Worm (Caenorhabditis elegans): Measurements from ENCODE around the gene ZK1290.14.

Gene ZK1290.14

DNA sequence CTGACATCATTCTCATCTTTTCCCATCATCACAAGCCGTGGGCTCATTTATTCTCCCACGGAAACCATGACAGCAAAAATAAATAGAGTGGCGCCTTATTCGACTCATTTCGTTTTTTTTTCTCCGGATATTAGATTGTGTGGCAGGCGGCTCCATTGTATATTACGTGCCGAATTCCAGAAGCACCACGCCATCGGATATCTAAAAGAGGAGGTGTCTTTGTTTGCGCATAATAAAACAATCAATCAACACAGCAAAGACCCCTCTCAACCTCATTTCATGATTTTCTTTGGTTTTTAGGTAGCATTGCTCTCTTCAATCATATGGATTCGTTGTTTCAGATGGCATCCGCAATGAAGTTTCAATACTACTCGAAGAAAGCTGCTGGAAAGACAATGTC lies 6.4 kb downstream of the ZK1290.14 start, which contains the start of gene tph-1:
TSS of gene tph-1 (plus strand) at position 301 of the 400 bp plus-strand sequence.
- TF ChIP-seq tab-1 (GFP tag; IDR thresholded peaks at IDR 0.05) (no peak), cog-1 (tag; optimal IDR thresholded peaks at IDR 0.05) (no peak), ztf-23 (GFP tag; IDR thresholded peaks at IDR 0.05) (no peak), med-1 (GFP tag; optimal IDR thresholded peaks at IDR 0.05; ENCODE audit: insufficient read depth) (no peak), klf-2 (GFP tag; conservative IDR thresholded peaks at IDR 0.05) (no peak), ref-1 (GFP tag; conservative IDR thresholded peaks at IDR 0.05) (no peak), ztf-29 (GFP tag; IDR thresholded peaks at IDR 0.05) (no peak), T22C8.4 (GFP tag; IDR thresholded peaks at IDR 0.05) (no peak), flt-1 (GFP tag; IDR thresholded peaks at IDR 0.05) (no peak)

DNA sequence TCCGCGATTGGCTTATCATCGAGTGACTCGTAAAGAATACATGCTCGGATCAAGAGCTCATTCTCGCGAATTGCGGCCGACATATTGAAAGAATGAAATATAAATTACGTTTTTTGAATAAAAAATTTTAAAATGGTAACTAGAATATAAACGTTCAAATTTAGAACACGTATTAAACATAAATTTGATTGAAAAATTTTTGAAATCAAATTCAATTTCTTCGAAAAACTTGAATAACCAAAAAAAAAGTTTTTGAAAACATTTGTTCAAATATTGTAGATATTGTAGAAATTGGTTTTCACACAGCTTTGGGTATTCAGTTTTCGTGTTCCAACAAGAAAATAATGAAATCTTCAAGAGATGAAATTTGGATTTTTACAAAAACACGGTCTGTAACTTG lies 7.3 kb downstream of the ZK1290.14 start, which contains the start of gene fbxa-224:
TSS of gene fbxa-224 (minus strand) at position 101 of the 400 bp plus-strand sequence.
- no peak for TF ChIP-seq ztf-23 (GFP tag; IDR thresholded peaks at IDR 0.05)
- no peak for TF ChIP-seq T22C8.4 (GFP tag; IDR thresholded peaks at IDR 0.05)
- TF ChIP-seq flt-1 (GFP tag; IDR thresholded peaks at IDR 0.05) = no peak
- TF ChIP-seq tab-1 (GFP tag; IDR thresholded peaks at IDR 0.05) = no peak
- TF ChIP-seq cog-1 (tag; optimal IDR thresholded peaks at IDR 0.05) = no peak
- TF ChIP-seq klf-2 (GFP tag; conservative IDR thresholded peaks at IDR 0.05) = no peak
- no peak for TF ChIP-seq med-1 (GFP tag; optimal IDR thresholded peaks at IDR 0.05; ENCODE audit: insufficient read depth)
- no peak for TF ChIP-seq ref-1 (GFP tag; conservative IDR thresholded peaks at IDR 0.05)
- TF ChIP-seq ztf-29 (GFP tag; IDR thresholded peaks at IDR 0.05) = no peak

DNA sequence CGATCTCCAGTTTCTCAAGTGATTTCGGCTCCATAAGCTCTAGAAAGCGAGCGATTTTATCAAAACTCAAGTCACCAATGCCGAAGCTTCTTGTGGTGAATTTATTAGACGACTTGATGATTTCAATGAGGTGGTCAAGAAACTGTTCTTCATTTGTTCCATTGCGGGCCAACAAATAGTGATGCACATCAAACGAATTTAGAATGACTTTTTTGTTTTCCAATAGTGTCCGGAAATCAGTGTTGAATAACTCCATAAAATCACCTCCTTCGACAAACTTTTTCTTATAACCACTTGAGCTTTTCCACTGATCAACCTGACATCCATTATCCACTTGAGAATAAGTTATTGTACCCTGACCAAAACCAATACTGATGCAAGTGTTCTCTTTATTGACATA lies 8.1 kb downstream of the ZK1290.14 start:
- TF ChIP-seq klf-2 (GFP tag; conservative IDR thresholded peaks at IDR 0.05) (no peak), tab-1 (GFP tag; IDR thresholded peaks at IDR 0.05) (no peak), T22C8.4 (GFP tag; IDR thresholded peaks at IDR 0.05) (no peak), ref-1 (GFP tag; conservative IDR thresholded peaks at IDR 0.05) (no peak), cog-1 (tag; optimal IDR thresholded peaks at IDR 0.05) (no peak), ztf-23 (GFP tag; IDR thresholded peaks at IDR 0.05) (no peak), ztf-29 (GFP tag; IDR thresholded peaks at IDR 0.05) (no peak), flt-1 (GFP tag; IDR thresholded peaks at IDR 0.05) (no peak), med-1 (GFP tag; optimal IDR thresholded peaks at IDR 0.05; ENCODE audit: insufficient read depth) (no peak)

DNA sequence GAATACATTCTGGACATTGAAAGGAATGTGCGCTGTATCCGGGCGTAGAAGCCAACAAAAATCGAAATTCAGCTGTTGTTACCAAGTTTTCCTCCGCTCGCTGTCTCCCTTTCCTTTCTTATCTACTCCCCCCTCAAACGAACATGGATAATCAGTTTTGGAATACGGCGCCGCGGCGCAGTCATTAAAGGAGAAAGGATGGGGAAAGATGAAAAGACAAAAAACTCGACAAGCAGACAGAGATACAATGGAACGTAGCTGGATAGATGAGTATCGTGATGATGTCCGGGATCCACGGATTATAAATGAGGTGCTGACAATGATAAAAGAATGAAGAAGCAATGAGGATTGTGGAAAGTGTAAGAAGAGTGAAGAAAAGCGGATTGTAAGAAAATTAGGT lies 10.0 kb downstream of the ZK1290.14 start:
- TF ChIP-seq cog-1 (tag; optimal IDR thresholded peaks at IDR 0.05) = no peak
- no peak for TF ChIP-seq T22C8.4 (GFP tag; IDR thresholded peaks at IDR 0.05)
- no peak for TF ChIP-seq med-1 (GFP tag; optimal IDR thresholded peaks at IDR 0.05; ENCODE audit: insufficient read depth)
- TF ChIP-seq tab-1 (GFP tag; IDR thresholded peaks at IDR 0.05) = no peak
- no peak for TF ChIP-seq klf-2 (GFP tag; conservative IDR thresholded peaks at IDR 0.05)
- TF ChIP-seq ztf-23 (GFP tag; IDR thresholded peaks at IDR 0.05) = no peak
- TF ChIP-seq flt-1 (GFP tag; IDR thresholded peaks at IDR 0.05) = no peak
- no peak for TF ChIP-seq ref-1 (GFP tag; conservative IDR thresholded peaks at IDR 0.05)
- TF ChIP-seq ztf-29 (GFP tag; IDR thresholded peaks at IDR 0.05) = no peak

DNA sequence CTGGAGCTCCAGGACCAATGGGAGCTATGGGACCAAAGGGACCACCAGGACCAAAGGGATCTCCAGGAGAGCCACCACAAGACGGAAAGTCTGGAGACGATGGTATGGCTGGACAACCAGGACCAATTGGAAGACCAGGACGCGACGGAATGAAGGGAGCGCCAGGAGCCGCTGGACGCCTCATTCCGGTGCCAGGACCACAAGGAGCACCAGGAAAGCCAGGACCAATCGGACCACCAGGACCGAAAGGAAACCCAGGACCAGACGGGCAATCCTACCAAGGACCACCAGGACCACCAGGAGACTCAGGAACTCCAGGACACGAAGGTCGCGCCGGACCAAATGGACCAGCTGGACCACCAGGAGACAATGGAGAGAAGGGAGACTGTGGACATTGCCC lies 10.6 kb downstream of the ZK1290.14 start:
- no peak for TF ChIP-seq klf-2 (GFP tag; conservative IDR thresholded peaks at IDR 0.05)
- no peak for TF ChIP-seq flt-1 (GFP tag; IDR thresholded peaks at IDR 0.05)
- TF ChIP-seq ztf-29 (GFP tag; IDR thresholded peaks at IDR 0.05) = no peak
- TF ChIP-seq med-1 (GFP tag; optimal IDR thresholded peaks at IDR 0.05; ENCODE audit: insufficient read depth) = no peak
- TF ChIP-seq tab-1 (GFP tag; IDR thresholded peaks at IDR 0.05) = no peak
- no peak for TF ChIP-seq cog-1 (tag; optimal IDR thresholded peaks at IDR 0.05)
- TF ChIP-seq ref-1 (GFP tag; conservative IDR thresholded peaks at IDR 0.05) = no peak
- no peak for TF ChIP-seq T22C8.4 (GFP tag; IDR thresholded peaks at IDR 0.05)
- TF ChIP-seq ztf-23 (GFP tag; IDR thresholded peaks at IDR 0.05) = no peak

DNA sequence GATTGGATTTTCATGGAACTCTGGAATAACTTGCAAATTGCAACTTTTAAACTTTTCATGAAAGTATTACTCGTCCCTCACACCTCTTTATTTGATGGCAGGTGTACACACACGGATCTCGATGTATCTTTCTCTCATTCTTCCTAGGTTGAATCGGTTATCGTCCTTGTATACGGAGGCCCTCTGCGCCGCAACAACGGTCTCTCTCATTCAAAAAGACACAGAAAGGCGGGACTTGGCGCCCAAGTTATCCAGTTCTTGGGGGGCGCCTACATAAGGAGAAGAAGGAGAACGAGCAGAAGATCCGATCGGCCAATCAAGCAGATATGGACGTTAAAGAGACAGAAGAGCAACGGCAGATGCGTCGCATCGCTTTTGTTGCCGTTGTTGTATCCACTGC lies 11.6 kb downstream of the ZK1290.14 start, which contains the start of gene rol-8:
TSS of gene rol-8 (plus strand) at position 301 of the 400 bp plus-strand sequence.
- TF ChIP-seq ref-1 (GFP tag; conservative IDR thresholded peaks at IDR 0.05) = no peak
- no peak for TF ChIP-seq tab-1 (GFP tag; IDR thresholded peaks at IDR 0.05)
- no peak for TF ChIP-seq T22C8.4 (GFP tag; IDR thresholded peaks at IDR 0.05)
- no peak for TF ChIP-seq ztf-23 (GFP tag; IDR thresholded peaks at IDR 0.05)
- TF ChIP-seq cog-1 (tag; optimal IDR thresholded peaks at IDR 0.05) = no peak

DNA sequence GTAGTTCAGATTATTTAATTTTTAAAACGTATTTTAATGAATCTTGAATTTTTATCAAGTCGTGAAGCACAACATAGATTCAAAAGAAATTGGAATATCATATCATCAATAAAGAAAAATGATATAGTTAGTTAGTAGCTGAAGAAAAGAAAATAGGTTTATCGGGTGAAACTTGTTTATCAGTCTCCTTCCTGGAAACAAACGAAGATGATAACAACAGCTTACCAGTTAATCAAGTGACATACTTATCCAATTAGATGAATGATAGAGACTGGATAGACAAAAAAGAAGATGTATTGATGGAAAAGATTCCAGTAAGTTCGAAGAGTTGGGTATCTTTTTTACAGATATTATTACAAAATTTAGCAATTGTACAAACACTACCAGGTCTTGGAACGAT lies 12.4 kb downstream of the ZK1290.14 start:
- TF ChIP-seq med-1 (GFP tag; optimal IDR thresholded peaks at IDR 0.05; ENCODE audit: insufficient read depth) = no peak
- no peak for TF ChIP-seq flt-1 (GFP tag; IDR thresholded peaks at IDR 0.05)
- no peak for TF ChIP-seq ztf-23 (GFP tag; IDR thresholded peaks at IDR 0.05)
- no peak for TF ChIP-seq tab-1 (GFP tag; IDR thresholded peaks at IDR 0.05)
- no peak for TF ChIP-seq T22C8.4 (GFP tag; IDR thresholded peaks at IDR 0.05)
- no peak for TF ChIP-seq ztf-29 (GFP tag; IDR thresholded peaks at IDR 0.05)

DNA sequence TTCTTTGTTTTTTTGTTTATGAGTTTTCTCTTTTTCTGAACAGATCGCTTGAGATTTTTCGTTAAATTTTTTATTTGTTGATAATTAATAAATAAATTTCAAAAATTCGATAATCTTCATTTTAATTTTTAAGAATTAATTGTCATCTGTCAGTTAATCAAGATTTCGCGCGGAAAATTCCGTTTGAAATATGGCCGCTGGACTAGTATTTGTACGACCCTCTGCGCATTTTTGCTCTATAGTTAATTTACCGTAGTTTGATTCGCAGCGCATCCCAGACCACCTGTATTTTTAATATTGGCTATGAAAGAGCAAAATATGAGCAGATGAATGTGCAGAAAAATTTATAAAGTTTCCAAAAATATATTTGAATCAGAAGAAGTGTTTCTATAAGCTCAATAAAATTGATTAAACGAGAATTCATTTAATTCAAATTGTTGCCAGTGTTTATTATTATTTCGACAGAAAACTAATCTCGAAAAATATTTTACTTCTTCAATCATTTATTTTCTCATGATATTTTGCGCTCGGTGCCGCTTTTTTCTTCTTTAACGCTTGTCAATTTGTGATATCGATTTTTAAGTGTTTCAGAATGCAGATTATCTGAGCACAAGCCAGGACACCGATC lies 17.7 kb downstream of the ZK1290.14 start, which contains the start of gene nfi-1:
TSS of gene nfi-1 (plus strand) at position 578 of the 628 bp plus-strand sequence.
- no peak for TF ChIP-seq klf-2 (GFP tag; conservative IDR thresholded peaks at IDR 0.05)
- TF ChIP-seq flt-1 (GFP tag; IDR thresholded peaks at IDR 0.05) = no peak
- TF ChIP-seq cog-1 (tag; optimal IDR thresholded peaks at IDR 0.05) = no peak
- TF ChIP-seq ztf-29 (GFP tag; IDR thresholded peaks at IDR 0.05) = no peak
- no peak for TF ChIP-seq tab-1 (GFP tag; IDR thresholded peaks at IDR 0.05)
- no peak for TF ChIP-seq ztf-23 (GFP tag; IDR thresholded peaks at IDR 0.05)
- no peak for TF ChIP-seq med-1 (GFP tag; optimal IDR thresholded peaks at IDR 0.05; ENCODE audit: insufficient read depth)
- TF ChIP-seq T22C8.4 (GFP tag; IDR thresholded peaks at IDR 0.05) = no peak
- TF ChIP-seq ref-1 (GFP tag; conservative IDR thresholded peaks at IDR 0.05) = no peak

DNA sequence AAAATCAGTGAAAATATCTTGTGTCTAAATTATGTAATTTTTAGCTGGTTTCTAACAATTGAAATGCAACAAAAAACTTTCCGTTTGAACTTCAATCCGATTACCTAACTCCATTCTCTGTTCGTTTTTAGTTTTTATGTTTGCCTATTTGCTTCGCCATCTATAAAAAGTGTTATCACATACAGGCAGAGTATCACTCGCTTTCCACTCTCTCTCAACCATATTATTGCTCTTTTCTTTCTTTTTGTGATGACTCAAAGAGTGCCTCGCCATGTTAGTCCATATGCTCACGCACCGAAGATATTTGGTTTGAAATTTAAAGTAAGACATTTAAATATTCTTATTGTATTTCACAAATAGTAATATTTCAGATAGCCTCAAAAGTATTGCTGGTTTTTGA lies 20.5 kb downstream of the ZK1290.14 start, which contains the start of gene ZK1290.13:
TSS of gene ZK1290.13 (plus strand) at position 73 of the 400 bp plus-strand sequence.
- no peak for TF ChIP-seq cog-1 (tag; optimal IDR thresholded peaks at IDR 0.05)
- TF ChIP-seq T22C8.4 (GFP tag; IDR thresholded peaks at IDR 0.05) = no peak
- no peak for TF ChIP-seq med-1 (GFP tag; optimal IDR thresholded peaks at IDR 0.05; ENCODE audit: insufficient read depth)

DNA sequence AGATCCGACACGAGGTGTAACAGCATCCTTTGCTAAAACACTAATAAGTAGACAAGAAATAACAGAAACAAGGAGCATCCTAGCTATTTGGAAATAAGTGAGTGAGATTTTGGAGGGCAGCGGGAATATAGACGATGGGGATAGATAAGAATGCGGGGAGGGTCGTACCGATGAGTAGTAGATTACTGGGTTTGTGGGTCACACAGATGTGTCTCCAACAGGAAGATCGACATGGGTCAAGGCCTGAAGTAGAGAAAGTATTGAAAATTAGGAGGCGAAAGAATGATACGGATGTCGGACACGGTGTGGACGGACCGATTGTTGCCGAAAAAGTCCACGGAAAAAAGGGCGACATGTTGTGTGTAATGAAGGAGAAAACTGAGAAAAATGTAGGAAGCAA lies 21.0 kb downstream of the ZK1290.14 start, which contains the start of gene wrt-10:
TSS of gene wrt-10 (minus strand) at position 195 of the 400 bp plus-strand sequence.
- TF ChIP-seq T22C8.4 (GFP tag; IDR thresholded peaks at IDR 0.05) (no peak), ztf-23 (GFP tag; IDR thresholded peaks at IDR 0.05) (no peak), flt-1 (GFP tag; IDR thresholded peaks at IDR 0.05) (no peak), ref-1 (GFP tag; conservative IDR thresholded peaks at IDR 0.05) (no peak), med-1 (GFP tag; optimal IDR thresholded peaks at IDR 0.05; ENCODE audit: insufficient read depth) (no peak), klf-2 (GFP tag; conservative IDR thresholded peaks at IDR 0.05) (no peak), tab-1 (GFP tag; IDR thresholded peaks at IDR 0.05) (no peak), ztf-29 (GFP tag; IDR thresholded peaks at IDR 0.05) (no peak), cog-1 (tag; optimal IDR thresholded peaks at IDR 0.05) (no peak)

Measured in whole organism, midembryonic.